Worm (Caenorhabditis elegans): ENCODE measurements around the gene C01G12.16.

- TF ChIP-seq ces-1 (GFP tag; optimal IDR thresholded peaks at IDR 0.05) (no peak), egl-13 (tag; optimal IDR thresholded peaks at IDR 0.05) (no peak), snpc-4 (tag; optimal IDR thresholded peaks at IDR 0.05) (no peak), ceh-82 (tag; optimal IDR thresholded peaks at IDR 0.05) (no peak), nhr-19 (GFP tag; conservative IDR thresholded peaks at IDR 0.05) (no peak), C04F5.9 (tag; optimal IDR thresholded peaks at IDR 0.05) (no peak), alr-1 (tag; optimal IDR thresholded peaks at IDR 0.05; ENCODE audit: borderline replicate concordance) (no peak), hpl-2 (GFP tag; optimal IDR thresholded peaks at IDR 0.05) (no peak), unc-62 (GFP tag; optimal IDR thresholded peaks at IDR 0.05) (no peak), nhr-77 (tag; optimal IDR thresholded peaks at IDR 0.05) (no peak), ceh-63 (GFP tag; optimal IDR thresholded peaks at IDR 0.05) (no peak), efl-3 (GFP tag; optimal IDR thresholded peaks at IDR 0.05) (no peak), tbx-2 (tag; optimal IDR thresholded peaks at IDR 0.05) (no peak), nhr-90 (tag; optimal IDR thresholded peaks at IDR 0.05; ENCODE audit: poor library complexity) (no peak)
These were observed 20.3 kb downstream of the C01G12.16 start, which contains the start of gene C16C10.1 for ce11 chrIII:4181338-4181737.

Data from whole organism, L1 larva.